Worm (Caenorhabditis elegans): ENCODE measurements around the gene grk-1.

The grk-1 gene

DNA sequence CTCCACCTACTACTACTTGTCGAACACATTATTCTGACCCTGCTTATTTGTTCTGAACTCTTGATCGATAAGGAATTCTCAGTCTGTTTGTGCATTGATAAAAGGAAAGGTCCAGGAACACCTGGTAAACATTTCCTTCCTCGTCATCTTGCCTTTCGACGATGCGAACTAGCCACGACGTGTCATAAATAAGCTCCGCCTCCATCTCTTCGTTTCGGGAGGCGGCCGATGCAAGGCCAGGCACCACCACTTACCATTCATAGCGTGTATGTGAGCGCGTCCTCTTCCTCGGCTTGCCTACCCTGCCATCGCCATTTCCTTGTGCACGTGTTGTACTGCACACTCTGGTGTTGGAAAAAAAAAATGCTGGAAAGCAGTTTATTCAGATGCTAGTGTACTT, 10.1 kb downstream of the grk-1 start:
- TF ChIP-seq him-1 (tag; optimal IDR thresholded peaks at IDR 0.05) (no peak), W03F9.2 (tag; optimal IDR thresholded peaks at IDR 0.05) (no peak), dao-5 (tag; optimal IDR thresholded peaks at IDR 0.05) (no peak)

DNA sequence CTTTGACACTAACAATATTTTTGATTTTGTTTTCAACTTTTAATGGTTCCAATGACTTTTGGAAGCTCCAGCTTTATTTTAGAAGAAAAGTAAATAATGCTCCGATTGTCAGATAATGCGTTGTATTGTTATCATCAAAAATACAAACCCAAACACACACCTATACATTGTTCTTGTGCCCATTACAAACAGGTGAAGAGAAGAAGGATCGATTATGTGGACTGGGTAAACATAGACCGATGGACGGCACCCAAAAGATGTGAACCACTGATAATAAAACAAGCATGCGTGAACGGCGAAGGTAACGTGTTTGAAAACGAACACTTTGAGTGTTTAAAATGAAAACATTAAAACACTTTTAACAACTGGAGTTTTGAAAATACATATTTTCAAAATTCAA, 11.8 kb downstream of the grk-1 start:
- no peak for TF ChIP-seq him-1 (tag; optimal IDR thresholded peaks at IDR 0.05)
- TF ChIP-seq dao-5 (tag; optimal IDR thresholded peaks at IDR 0.05): no peak
- TF ChIP-seq W03F9.2 (tag; optimal IDR thresholded peaks at IDR 0.05): no peak

DNA sequence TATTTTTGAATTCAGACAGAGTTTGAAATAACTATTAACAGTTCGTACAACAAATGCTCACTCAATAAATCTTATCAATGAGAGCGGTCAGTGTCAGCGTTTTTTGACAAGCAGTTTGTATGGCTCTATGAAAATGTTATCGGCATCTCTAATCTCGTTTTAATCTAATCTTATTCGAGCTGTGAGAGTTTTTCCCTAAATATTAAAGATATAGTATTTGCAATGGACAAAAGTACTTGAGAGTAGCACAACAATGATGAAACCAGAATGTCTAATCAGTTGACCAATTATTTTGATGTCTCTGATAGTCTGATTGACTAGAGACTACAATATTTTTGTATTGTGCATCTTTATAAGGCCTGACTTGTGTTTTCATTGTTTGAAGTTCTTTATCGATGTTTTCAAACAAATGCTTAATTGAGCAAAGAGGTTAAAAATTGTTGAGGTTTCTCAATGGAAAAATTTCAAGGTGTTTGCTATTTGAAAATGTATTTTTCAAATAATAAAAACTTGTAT, 14.1 kb downstream of the grk-1 start, which contains the start of gene F19C6.5:
Gene F19C6.5 (minus strand): TSS at position 51 of the 516 bp plus-strand sequence.
- TF ChIP-seq him-1 (tag; optimal IDR thresholded peaks at IDR 0.05) (no peak), W03F9.2 (tag; optimal IDR thresholded peaks at IDR 0.05) (no peak), dao-5 (tag; optimal IDR thresholded peaks at IDR 0.05) (no peak)

DNA sequence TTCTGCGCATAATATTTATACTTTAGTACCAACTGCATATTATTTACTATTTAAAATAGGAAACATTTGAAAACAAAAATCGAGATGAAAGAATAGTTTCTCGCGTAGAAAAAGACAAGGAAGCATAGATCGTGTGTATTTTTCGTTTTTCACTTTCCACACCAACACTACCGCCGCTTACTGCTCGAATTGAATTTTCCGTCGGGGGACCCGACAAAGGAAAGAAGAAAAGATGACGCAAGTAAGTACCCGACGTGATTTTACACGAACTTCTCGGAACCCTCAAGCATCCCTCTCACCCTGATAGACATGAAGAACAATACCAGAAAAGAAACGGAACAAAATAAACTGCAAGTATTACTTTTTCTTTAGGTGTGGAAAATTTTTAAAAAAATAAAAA, 17.7 kb downstream of the grk-1 start:
- TF ChIP-seq dao-5 (tag; optimal IDR thresholded peaks at IDR 0.05): no peak

DNA sequence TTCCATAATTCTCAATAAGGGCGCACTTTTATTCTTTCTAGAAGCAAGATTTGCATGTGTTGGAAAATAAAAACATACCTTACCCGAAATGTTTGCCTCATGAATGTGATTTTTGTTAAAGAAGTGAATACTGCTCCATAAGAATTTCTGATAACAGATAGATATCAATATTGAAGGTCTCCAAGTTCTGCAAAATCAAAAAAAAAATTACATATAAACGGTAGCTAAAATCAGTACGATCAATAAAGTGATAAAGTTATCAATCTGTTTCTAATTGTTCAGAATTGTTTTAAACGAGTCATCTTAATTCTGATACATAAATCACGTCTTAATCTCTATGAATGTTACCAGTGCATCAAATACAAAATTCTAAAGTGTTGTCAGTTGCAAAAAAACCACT, 22.8 kb downstream of the grk-1 start, which contains the start of gene mgl-1:
Gene mgl-1 (minus strand): TSS at position 101 of the 400 bp plus-strand sequence.
- TF ChIP-seq W03F9.2 (tag; optimal IDR thresholded peaks at IDR 0.05) (no peak), him-1 (tag; optimal IDR thresholded peaks at IDR 0.05) (no peak), dao-5 (tag; optimal IDR thresholded peaks at IDR 0.05) (no peak)

DNA sequence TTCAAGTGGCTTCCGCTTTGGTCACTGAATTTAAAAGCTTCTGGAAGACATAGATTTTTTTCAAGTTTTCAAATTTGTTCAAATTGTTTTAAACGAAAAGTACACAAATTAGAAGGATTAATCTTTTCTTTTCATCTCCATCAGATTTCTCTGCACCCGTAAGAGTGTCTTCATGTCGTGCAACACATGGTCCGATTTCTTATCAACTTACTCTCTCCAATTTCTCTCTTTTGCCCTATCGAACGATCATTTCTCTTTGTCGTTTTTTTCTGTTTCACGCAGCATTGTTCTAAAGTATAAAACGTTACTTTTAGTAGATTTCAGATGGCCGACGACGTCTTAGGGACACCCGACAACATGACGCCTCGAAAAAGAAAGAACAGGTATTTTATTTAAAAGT, 33.7 kb downstream of the grk-1 start, which contains the start of gene pssy-1:
Gene pssy-1 (plus strand): TSS at position 318 of the 400 bp plus-strand sequence.
- TF ChIP-seq him-1 (tag; optimal IDR thresholded peaks at IDR 0.05) (no peak), W03F9.2 (tag; optimal IDR thresholded peaks at IDR 0.05) (no peak), dao-5 (tag; optimal IDR thresholded peaks at IDR 0.05) (no peak)

DNA sequence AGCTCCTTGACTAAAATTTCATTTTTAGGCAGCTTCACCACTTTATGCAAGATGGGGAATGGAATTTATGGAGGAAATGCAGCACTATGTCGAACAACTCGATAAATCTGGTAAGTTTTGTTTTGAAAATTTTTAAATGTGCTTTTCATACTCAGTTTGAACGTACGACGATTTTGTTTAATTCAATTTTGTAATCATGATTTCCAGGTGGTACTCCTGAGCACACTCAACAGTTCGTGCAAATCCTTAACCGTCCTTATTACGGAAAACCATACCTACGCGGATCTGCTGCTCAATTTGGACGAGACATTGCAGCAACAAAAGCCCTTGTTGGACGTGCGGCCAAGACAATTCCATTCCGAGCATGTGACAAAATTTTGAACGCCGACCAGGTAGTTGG, 36.5 kb downstream of the grk-1 start:
- TF ChIP-seq him-1 (tag; optimal IDR thresholded peaks at IDR 0.05) (no peak), W03F9.2 (tag; optimal IDR thresholded peaks at IDR 0.05) (no peak), dao-5 (tag; optimal IDR thresholded peaks at IDR 0.05) (no peak)

DNA sequence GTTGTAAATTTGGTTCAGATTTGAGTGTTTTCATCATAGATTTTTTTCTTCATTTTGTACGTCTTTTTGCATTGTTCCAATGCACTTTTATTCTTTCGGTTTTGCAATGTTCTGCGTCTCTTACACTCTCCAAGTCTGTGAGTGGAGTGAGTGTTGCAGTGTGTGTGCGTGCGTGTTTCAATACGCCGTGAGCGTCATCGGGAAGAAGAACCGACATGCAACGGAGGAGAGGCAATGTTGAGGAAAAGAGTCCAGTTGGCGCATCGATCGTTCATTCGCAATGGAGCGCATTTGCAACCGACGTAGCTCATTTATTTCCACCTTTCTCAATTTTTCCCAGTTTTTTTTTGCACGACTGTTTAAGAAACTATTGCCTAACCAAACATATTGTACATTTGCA, 40.4 kb downstream of the grk-1 start, which contains the start of gene ZC506.1:
Gene ZC506.1 (plus strand): TSS at position 400 of the 400 bp plus-strand sequence.
- TF ChIP-seq W03F9.2 (tag; optimal IDR thresholded peaks at IDR 0.05) (peak; percentile 91), him-1 (tag; optimal IDR thresholded peaks at IDR 0.05) (peak; percentile 90), dao-5 (tag; optimal IDR thresholded peaks at IDR 0.05) (peak; percentile 31)

DNA sequence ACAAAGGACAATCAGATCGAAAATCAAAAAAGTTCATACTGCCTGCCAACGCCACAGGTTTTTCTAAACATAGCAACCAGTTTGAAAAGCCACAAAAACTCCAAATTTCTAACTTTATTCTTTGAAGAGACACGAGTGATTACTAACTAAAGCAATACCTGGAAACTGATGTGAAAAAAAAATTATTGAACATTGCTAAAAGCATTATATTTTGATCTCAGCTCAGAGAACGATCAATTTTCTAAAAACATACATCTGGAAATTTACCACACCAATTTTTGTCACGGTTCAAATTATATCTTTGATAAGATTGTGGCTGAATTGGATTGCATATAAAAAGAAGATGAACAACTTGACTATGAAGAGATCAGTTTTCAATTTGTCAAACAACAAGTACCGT, 41.6 kb downstream of the grk-1 start:
- no peak for TF ChIP-seq him-1 (tag; optimal IDR thresholded peaks at IDR 0.05)
- TF ChIP-seq dao-5 (tag; optimal IDR thresholded peaks at IDR 0.05): no peak
- TF ChIP-seq W03F9.2 (tag; optimal IDR thresholded peaks at IDR 0.05): no peak

DNA sequence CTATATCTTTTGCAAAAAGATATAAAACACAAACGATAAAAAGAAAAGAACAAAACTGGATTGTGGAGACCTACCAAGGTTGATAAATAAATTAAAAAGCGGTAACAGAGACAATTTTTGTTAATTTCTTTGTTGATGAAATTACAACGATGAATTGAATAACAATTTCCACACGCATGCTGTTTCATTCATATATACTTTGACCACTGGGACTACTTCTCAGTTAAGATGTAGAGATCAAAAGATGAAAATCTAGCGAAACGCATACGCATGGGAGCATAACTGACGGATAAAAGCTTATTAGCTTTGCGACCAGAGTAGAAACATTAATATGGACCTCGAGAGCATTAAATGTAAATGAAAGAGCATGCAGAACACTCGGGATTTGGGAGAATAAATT, 43.0 kb downstream of the grk-1 start:
- no peak for TF ChIP-seq dao-5 (tag; optimal IDR thresholded peaks at IDR 0.05)
- TF ChIP-seq him-1 (tag; optimal IDR thresholded peaks at IDR 0.05): no peak
- no peak for TF ChIP-seq W03F9.2 (tag; optimal IDR thresholded peaks at IDR 0.05)

DNA sequence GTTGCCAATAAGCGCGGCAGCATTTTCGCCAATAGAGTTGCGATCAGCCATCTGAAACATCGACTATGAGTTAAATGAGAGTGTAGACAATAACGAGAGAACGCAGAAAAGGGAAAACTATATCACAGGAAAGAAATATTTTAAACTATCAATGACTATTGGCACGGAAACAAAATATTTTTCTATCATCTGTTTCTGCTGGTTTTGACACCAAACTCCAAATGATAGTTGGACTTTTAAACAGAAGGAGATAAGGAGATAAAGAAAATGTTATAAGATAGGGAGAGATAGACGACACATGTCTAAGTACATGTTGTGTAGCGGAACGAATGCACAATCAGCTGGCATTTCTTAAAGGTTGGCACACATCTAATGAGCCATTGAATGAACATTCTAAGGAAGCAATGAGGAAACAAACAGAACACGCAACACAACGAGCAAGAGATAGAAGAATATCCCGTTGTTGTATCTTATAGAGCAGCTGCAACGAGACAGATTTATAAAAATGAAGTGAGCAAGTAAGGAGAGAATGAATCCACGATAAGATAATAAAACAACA, 44.4 kb downstream of the grk-1 start, which contains the start of gene cysl-1:
Gene cysl-1 (minus strand): TSS at position 51 of the 559 bp plus-strand sequence.
- no peak for TF ChIP-seq dao-5 (tag; optimal IDR thresholded peaks at IDR 0.05)
- TF ChIP-seq him-1 (tag; optimal IDR thresholded peaks at IDR 0.05): no peak
- TF ChIP-seq W03F9.2 (tag; optimal IDR thresholded peaks at IDR 0.05): no peak

DNA sequence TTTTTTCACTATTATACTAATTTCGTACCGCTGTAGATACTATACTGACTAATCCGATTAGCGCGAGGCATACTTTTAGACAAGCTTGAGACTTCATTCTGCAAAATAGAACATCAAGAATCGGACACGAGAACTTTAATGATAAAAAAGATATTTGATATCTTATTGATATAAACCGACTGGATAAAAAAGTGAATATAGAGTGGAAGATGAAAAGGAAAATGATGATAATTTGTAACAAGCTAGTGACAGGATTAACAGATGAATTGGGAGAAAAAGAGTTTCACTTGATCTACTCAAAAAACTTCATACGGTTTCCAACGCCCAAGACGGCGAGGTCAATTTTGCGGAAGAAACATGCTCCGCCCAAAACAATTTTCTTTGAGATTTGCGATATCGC, 50.0 kb downstream of the grk-1 start, which contains the start of gene nas-37:
Gene nas-37 (minus strand): TSS at position 101 of the 400 bp plus-strand sequence.
- TF ChIP-seq dao-5 (tag; optimal IDR thresholded peaks at IDR 0.05) (no peak), W03F9.2 (tag; optimal IDR thresholded peaks at IDR 0.05) (no peak), him-1 (tag; optimal IDR thresholded peaks at IDR 0.05) (no peak)

DNA sequence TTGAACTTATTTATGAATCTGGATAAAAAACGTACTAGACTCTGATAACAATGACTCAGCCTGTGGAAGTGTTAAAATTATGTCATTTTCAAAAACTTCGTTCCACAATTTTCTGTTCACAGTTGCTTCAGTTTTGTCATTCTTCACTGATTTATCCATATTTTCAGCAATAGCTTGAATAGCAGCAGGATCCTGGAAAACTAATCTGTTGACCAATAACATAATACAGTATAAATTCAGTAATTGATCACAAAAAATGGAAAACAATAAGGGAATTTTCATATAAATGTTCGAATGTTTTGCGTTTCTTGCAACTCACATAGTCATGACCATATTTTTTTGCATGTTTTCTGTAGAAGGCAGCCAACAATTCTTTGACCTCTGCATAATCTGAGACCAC, 50.5 kb downstream of the grk-1 start:
- TF ChIP-seq dao-5 (tag; optimal IDR thresholded peaks at IDR 0.05) (no peak), W03F9.2 (tag; optimal IDR thresholded peaks at IDR 0.05) (no peak), him-1 (tag; optimal IDR thresholded peaks at IDR 0.05) (no peak)

DNA sequence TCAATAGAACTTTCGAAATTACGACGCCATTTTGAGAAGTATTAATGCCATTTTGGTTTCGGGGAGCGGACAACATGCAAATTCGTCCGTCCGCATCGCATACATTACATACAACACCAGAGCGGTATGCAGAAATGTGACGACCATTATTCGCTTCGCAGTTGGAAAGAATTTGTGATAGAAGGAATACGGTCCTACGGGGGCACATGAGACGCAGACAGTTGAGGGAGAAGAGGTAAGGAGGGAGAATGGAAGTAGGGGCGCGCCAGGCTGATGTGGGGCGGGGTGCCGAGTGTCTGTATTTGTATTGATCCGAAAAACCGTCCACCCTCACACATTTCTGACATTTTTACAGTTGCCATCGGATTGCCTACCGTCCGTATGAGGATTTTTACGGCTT, 57.6 kb downstream of the grk-1 start:
- no peak for TF ChIP-seq dao-5 (tag; optimal IDR thresholded peaks at IDR 0.05)
- no peak for TF ChIP-seq W03F9.2 (tag; optimal IDR thresholded peaks at IDR 0.05)
- no peak for TF ChIP-seq him-1 (tag; optimal IDR thresholded peaks at IDR 0.05)
